Worm (Caenorhabditis elegans): ENCODE data around the gene ced-6.

DNA sequence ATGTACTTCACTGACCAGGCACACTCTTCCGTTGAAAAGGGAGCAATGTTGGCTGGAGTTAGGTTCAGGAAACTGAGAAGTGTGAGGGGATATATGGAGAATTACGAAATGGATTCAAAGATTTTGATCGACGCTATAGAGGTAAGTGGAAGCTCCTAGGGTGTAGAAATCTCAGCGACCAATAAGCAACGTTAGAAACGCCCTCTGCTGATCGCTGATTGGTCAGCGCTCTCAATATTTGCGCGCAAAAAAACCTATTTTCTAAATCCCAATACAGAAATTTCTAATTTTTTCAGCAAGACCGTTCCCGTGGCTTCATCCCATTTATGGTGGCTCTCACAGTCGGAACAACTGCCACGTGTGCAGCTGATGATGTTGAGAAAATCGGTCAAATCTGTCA is 20.1 kb downstream of the ced-6 start:
- TF ChIP-seq blmp-1 (tag; optimal IDR thresholded peaks at IDR 0.05; ENCODE audit: insufficient read depth) (no peak), unc-39 (tag; optimal IDR thresholded peaks at IDR 0.05) (no peak), mab-5 (tag; optimal IDR thresholded peaks at IDR 0.05) (no peak), unc-62 (GFP tag; optimal IDR thresholded peaks at IDR 0.05) (no peak)
